Fruit fly (Drosophila melanogaster) whole organism, embryonic: ENCODE measurements around the gene lok.
A peak's percentile ranks its signal among the peaks of the same experiment; 100 is the strongest.

Experiments
- Antp ChIP-seq: fragments of 200-800 bp; sonication (Bioruptor generic); optimal IDR thresholded peaks from 3 replicates; lab custom pipeline; 2016; ENCODE audit warnings: missing biosample characterization, missing genetic modification characterization
- Bgb ChIP-seq: fragments of 200-800 bp; sonication (Bioruptor generic); IDR thresholded peaks from 2 replicates; pipeline ENCODE4 v1.3.6; 2022; ENCODE audit warnings: missing biosample characterization, missing genetic modification characterization; ENCODE audit not compliant: partially characterized antibody
- CG10565 ChIP-seq: fragments of 200-800 bp; sonication (Bioruptor generic); optimal IDR thresholded peaks from 3 replicates; lab custom pipeline; 2016; ENCODE audit warnings: missing biosample characterization, mild to moderate bottlenecking, missing genetic modification characterization
- CG10654 ChIP-seq: fragments of 200-800 bp; sonication (Bioruptor generic); optimal IDR thresholded peaks from 2 replicates; lab custom pipeline; 2016; ENCODE audit warnings: missing biosample characterization, missing genetic modification characterization
- CG11398 ChIP-seq: fragments of 200-800 bp; sonication (Bioruptor generic); optimal IDR thresholded peaks from 2 replicates; lab custom pipeline; 2016; ENCODE audit warnings: missing biosample characterization, missing genetic modification characterization
- CG13894 ChIP-seq: fragments of 200-800 bp; sonication (Bioruptor generic); optimal IDR thresholded peaks from 3 replicates; lab custom pipeline; 2018; ENCODE audit warnings: missing biosample characterization, mild to moderate bottlenecking, missing genetic modification characterization, moderate library complexity
- CG14965 ChIP-seq: fragments of 200-800 bp; sonication (Bioruptor generic); optimal IDR thresholded peaks from 2 replicates; lab custom pipeline; 2016; ENCODE audit warnings: missing biosample characterization, missing genetic modification characterization, borderline replicate concordance
- CG16779 ChIP-seq: fragments of 200-800 bp; sonication (Bioruptor generic); IDR thresholded peaks from 2 replicates; pipeline ENCODE4 v1.3.6; 2022; ENCODE audit warnings: missing biosample characterization, missing genetic modification characterization
- CG17186 ChIP-seq: fragments of 200-800 bp; sonication (Bioruptor generic); optimal IDR thresholded peaks from 3 replicates; lab custom pipeline; 2017; ENCODE audit warnings: missing biosample characterization, missing genetic modification reagents, missing genetic modification characterization
- CG30020 ChIP-seq: fragments of 200-800 bp; optimal IDR thresholded peaks from 2 replicates; lab custom pipeline; 2019; ENCODE audit warnings: missing biosample characterization, mild to moderate bottlenecking, missing genetic modification characterization, moderate library complexity
- CG3407 ChIP-seq: fragments of 200-800 bp; sonication (Bioruptor generic); optimal IDR thresholded peaks from 2 replicates; lab custom pipeline; 2018; ENCODE audit warnings: missing biosample characterization, mild to moderate bottlenecking, missing genetic modification characterization
- CG34422 ChIP-seq: fragments of 200-800 bp; sonication (Bioruptor generic); IDR thresholded peaks from 3 replicates; pipeline ENCODE4 v1.3.6; 2022; ENCODE audit warnings: missing biosample characterization, missing genetic modification characterization
- CG3995 ChIP-seq: fragments of 200-800 bp; sonication (Bioruptor generic); optimal IDR thresholded peaks from 3 replicates; lab custom pipeline; 2016; ENCODE audit warnings: missing biosample characterization, missing genetic modification characterization
- CG4707 ChIP-seq: fragments of 200-800 bp; sonication (Bioruptor generic); optimal IDR thresholded peaks from 2 replicates; lab custom pipeline; 2018; ENCODE audit warnings: missing biosample characterization, mild to moderate bottlenecking, missing genetic modification characterization, moderate library complexity
- CG6654 ChIP-seq: fragments of 200-800 bp; sonication (Bioruptor generic); optimal IDR thresholded peaks from 2 replicates; lab custom pipeline; 2017; ENCODE audit warnings: missing biosample characterization, mild to moderate bottlenecking, missing genetic modification characterization
- CG6765 ChIP-seq: fragments of 200-800 bp; sonication (Bioruptor generic); optimal IDR thresholded peaks from 3 replicates; lab custom pipeline; 2017; ENCODE audit warnings: missing biosample characterization, mild to moderate bottlenecking, missing genetic modification characterization
- CG8089 ChIP-seq: fragments of 200-800 bp; sonication (Bioruptor generic); optimal IDR thresholded peaks from 3 replicates; lab custom pipeline; 2016; ENCODE audit warnings: missing biosample characterization, missing genetic modification characterization
- CG8388 ChIP-seq: fragments of 200-800 bp; sonication (Bioruptor generic); optimal IDR thresholded peaks from 2 replicates; lab custom pipeline; 2019; ENCODE audit warnings: missing biosample characterization, mild to moderate bottlenecking, missing genetic modification characterization, moderate library complexity
- CG8944 ChIP-seq: fragments of 200-800 bp; sonication (Bioruptor generic); optimal IDR thresholded peaks from 3 replicates; lab custom pipeline; 2016; ENCODE audit warnings: missing biosample characterization, missing genetic modification characterization
- CTCF ChIP-seq: fragments of 200-800 bp; sonication (Bioruptor generic); optimal IDR thresholded peaks from 2 replicates; lab custom pipeline; 2017; ENCODE audit warnings: missing biosample characterization, mild to moderate bottlenecking, missing genetic modification characterization, moderate library complexity
- Doc3 ChIP-seq: fragments of 200-800 bp; sonication (Bioruptor generic); IDR thresholded peaks from 3 replicates; pipeline ENCODE4 v1.3.6; 2022; ENCODE audit warnings: missing biosample characterization, missing genetic modification characterization; ENCODE audit not compliant: partially characterized antibody
- Drgx ChIP-seq: fragments of 200-800 bp; sonication (Bioruptor generic); IDR thresholded peaks from 2 replicates; pipeline ENCODE4 v1.3.6; 2022; ENCODE audit warnings: missing biosample characterization, missing genetic modification characterization
- Ets65A ChIP-seq: fragments of 200-800 bp; sonication (Bioruptor generic); peaks from one replicate; lab custom pipeline; 2016; ENCODE audit warnings: missing biosample characterization, missing genetic modification characterization
- H2.0 ChIP-seq: fragments of 200-800 bp; sonication (Bioruptor generic); IDR thresholded peaks from 2 replicates; pipeline ENCODE4 v1.3.6; 2022; ENCODE audit warnings: missing biosample characterization, missing genetic modification characterization
- Hsf ChIP-seq: fragments of 200-800 bp; sonication (Bioruptor generic); optimal IDR thresholded peaks from 3 replicates; lab custom pipeline; 2016; ENCODE audit warnings: missing biosample characterization, missing genetic modification characterization
- Rfx ChIP-seq: fragments of 200-800 bp; sonication (Bioruptor generic); IDR thresholded peaks from 2 replicates; pipeline ENCODE4 v1.3.6; 2022; ENCODE audit warnings: missing biosample characterization, missing genetic modification characterization
- Sin3A ChIP-seq: fragments of >200 bp; optimal IDR thresholded peaks from 2 replicates; lab custom pipeline; 2018
- Sry-β ChIP-seq: fragments of 200-800 bp; sonication (Bioruptor generic); optimal IDR thresholded peaks from 2 replicates; lab custom pipeline; 2018; ENCODE audit warnings: missing biosample characterization, mild to moderate bottlenecking, missing genetic modification characterization, moderate library complexity
- ara ChIP-seq: fragments of 200-800 bp; sonication (Bioruptor generic); IDR thresholded peaks from 2 replicates; pipeline ENCODE4 v1.3.6; 2022; ENCODE audit warnings: missing biosample characterization, missing genetic modification characterization
- ase ChIP-seq: fragments of 200-800 bp; sonication (Bioruptor generic); IDR thresholded peaks from 3 replicates; pipeline ENCODE4 v1.3.6; 2022; ENCODE audit warnings: missing biosample characterization, missing genetic modification characterization
- bsh ChIP-seq, 2 experiments: fragments of 200-800 bp; sonication (Bioruptor generic); optimal IDR thresholded peaks; 2 replicates each; lab custom pipeline; 2017 to 2018; ENCODE audit warnings: mild to moderate bottlenecking in 2 of 2, missing biosample characterization in 2 of 2, missing genetic modification characterization in 2 of 2, moderate library complexity in 1 of 2
- cas ChIP-seq: fragments of 200-800 bp; sonication (Bioruptor generic); IDR thresholded peaks from 2 replicates; pipeline ENCODE4 v1.3.6; 2022; ENCODE audit warnings: missing biosample characterization, missing genetic modification characterization
- chinmo ChIP-seq: fragments of 200-800 bp; sonication (Bioruptor generic); IDR thresholded peaks from 4 replicates; pipeline ENCODE4 v1.3.6; 2022; ENCODE audit warnings: missing biosample characterization, missing genetic modification characterization; ENCODE audit not compliant: partially characterized antibody
- chn ChIP-seq: fragments of 200-800 bp; sonication (Bioruptor generic); optimal IDR thresholded peaks from 2 replicates; lab custom pipeline; 2016; ENCODE audit warnings: missing biosample characterization, missing genetic modification characterization
- dimm ChIP-seq: fragments of 200-800 bp; sonication (Bioruptor generic); IDR thresholded peaks from 2 replicates; pipeline ENCODE4 v1.3.6; 2022; ENCODE audit warnings: missing biosample characterization, missing genetic modification characterization
- disco-r ChIP-seq: fragments of 200-800 bp; sonication (Bioruptor generic); optimal IDR thresholded peaks from 2 replicates; lab custom pipeline; 2016; ENCODE audit warnings: missing biosample characterization, missing genetic modification characterization
- dmrt99B ChIP-seq: fragments of 200-800 bp; sonication (Bioruptor generic); optimal IDR thresholded peaks from 2 replicates; lab custom pipeline; 2018; ENCODE audit warnings: missing biosample characterization, mild to moderate bottlenecking, missing genetic modification characterization, moderate library complexity
- grn ChIP-seq: fragments of 200-800 bp; sonication (Bioruptor generic); optimal IDR thresholded peaks from 3 replicates; lab custom pipeline; 2017; ENCODE audit warnings: missing biosample characterization, missing genetic modification characterization
- kni ChIP-seq: fragments of 200-800 bp; sonication (Bioruptor generic); optimal IDR thresholded peaks from 3 replicates; lab custom pipeline; 2017; ENCODE audit warnings: mild to moderate bottlenecking, missing biosample characterization, missing genetic modification reagents, missing genetic modification characterization
- knrl ChIP-seq: fragments of 200-800 bp; sonication (Bioruptor generic); IDR thresholded peaks from 3 replicates; pipeline ENCODE4 v1.3.6; 2022; ENCODE audit warnings: missing biosample characterization, missing genetic modification characterization; ENCODE audit not compliant: partially characterized antibody
- mam ChIP-seq: fragments of 200-800 bp; sonication (Bioruptor generic); optimal IDR thresholded peaks from 3 replicates; lab custom pipeline; 2016; ENCODE audit warnings: missing biosample characterization, missing genetic modification characterization
- mirr ChIP-seq: fragments of 200-800 bp; sonication (Bioruptor generic); optimal IDR thresholded peaks from 3 replicates; lab custom pipeline; 2018; ENCODE audit warnings: missing biosample characterization, mild to moderate bottlenecking, missing genetic modification characterization
- pb ChIP-seq: fragments of 200-800 bp; sonication (Bioruptor generic); optimal IDR thresholded peaks from 3 replicates; lab custom pipeline; 2016; ENCODE audit warnings: missing biosample characterization, missing genetic modification characterization
- pros ChIP-seq: fragments of 200-800 bp; sonication (Bioruptor generic); optimal IDR thresholded peaks from 3 replicates; lab custom pipeline; 2019; ENCODE audit warnings: missing biosample characterization, mild to moderate bottlenecking, missing genetic modification characterization, moderate library complexity
- salm ChIP-seq: fragments of 200-800 bp; sonication (Bioruptor generic); optimal IDR thresholded peaks from 2 replicates; lab custom pipeline; 2018; ENCODE audit warnings: missing biosample characterization, mild to moderate bottlenecking, missing genetic modification characterization
- schlank ChIP-seq: fragments of 200-800 bp; sonication (Bioruptor generic); optimal IDR thresholded peaks from 2 replicates; lab custom pipeline; 2018; ENCODE audit warnings: missing biosample characterization, mild to moderate bottlenecking, missing genetic modification characterization
- sima ChIP-seq: fragments of 200-800 bp; sonication (Bioruptor generic); optimal IDR thresholded peaks from 2 replicates; lab custom pipeline; 2016; ENCODE audit warnings: missing biosample characterization, missing genetic modification characterization
- slbo ChIP-seq: fragments of 200-800 bp; sonication (Bioruptor generic); IDR thresholded peaks from 2 replicates; pipeline ENCODE4 v1.3.6; 2022; ENCODE audit warnings: missing biosample characterization, missing genetic modification characterization
- ssp ChIP-seq: fragments of 200-800 bp; sonication (Bioruptor generic); IDR thresholded peaks from 2 replicates; pipeline ENCODE4 v1.3.6; 2022; ENCODE audit warnings: missing biosample characterization, missing genetic modification characterization
- vfl ChIP-seq: fragments of 200-800 bp; sonication (Bioruptor generic); optimal IDR thresholded peaks from 2 replicates; lab custom pipeline; 2016; ENCODE audit warnings: missing biosample characterization, missing genetic modification characterization
- wek ChIP-seq: fragments of 200-800 bp; sonication (Bioruptor generic); optimal IDR thresholded peaks from 3 replicates; lab custom pipeline; 2018; ENCODE audit warnings: missing biosample characterization, mild to moderate bottlenecking, missing genetic modification characterization, moderate library complexity
- wor ChIP-seq: fragments of 200-800 bp; sonication (Bioruptor generic); IDR thresholded peaks from 2 replicates; pipeline ENCODE4 v1.3.6; 2022; ENCODE audit warnings: missing biosample characterization, missing genetic modification characterization

Gene lok

DNA sequence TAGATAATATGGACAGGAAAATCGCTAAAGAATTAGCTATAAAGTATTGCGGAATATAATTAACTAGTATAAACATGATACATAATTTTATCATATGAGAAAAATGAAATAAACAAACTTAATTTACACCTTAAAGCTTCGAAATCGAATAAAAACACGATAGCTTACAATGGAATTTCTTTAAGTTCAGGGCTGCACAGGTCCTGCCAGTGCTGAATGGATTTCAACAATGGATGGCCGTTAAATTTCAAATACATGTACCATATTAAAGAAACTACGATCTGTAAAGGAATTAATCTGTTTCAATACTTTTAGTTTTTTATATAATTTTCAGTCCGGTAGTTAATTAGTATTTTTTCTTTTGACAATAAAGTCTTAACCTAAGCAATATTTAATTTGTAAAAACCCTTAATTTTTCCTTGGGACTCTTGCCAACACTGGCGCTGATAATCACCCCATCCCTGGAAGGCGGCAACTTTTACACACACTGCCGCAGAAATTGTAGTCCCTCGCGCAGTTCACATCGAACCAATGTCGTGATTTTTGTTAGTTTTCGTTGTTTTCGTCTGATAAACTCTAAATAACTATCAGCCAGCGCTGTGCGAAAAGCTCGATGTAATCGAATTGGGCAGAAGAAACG is at the start of gene lok, which contains the start of gene barr (continued):
- TF ChIP-seq Sin3A (lab: Kevin White, UChicago) (peak; percentile 76), dmrt99B (no peak), slbo (GFP tag; lab: Robert Waterston, UW) (peak; percentile 46; the same call in 1 of the 2 replicates), disco-r (GFP tag; lab: Kevin White, UChicago) (no peak), grn (GFP tag; lab: Kevin White, UChicago) (no peak), CG16779 (GFP tag; lab: Robert Waterston, UW) (no peak), CG17186 (GFP tag; lab: Kevin White, UChicago) (no peak), CG6654 (GFP tag; lab: Kevin White, UChicago) (no peak), cas (no peak), sima (no peak), schlank (tag; lab: Kevin White, UChicago) (no peak), kni (no peak), chinmo (GFP tag; lab: Robert Waterston, UW) (no peak), CG11398 (GFP tag; lab: Kevin White, UChicago) (no peak), Sry-β (GFP tag; lab: Kevin White, UChicago) (peak; percentile 95), CG4707 (GFP tag; lab: Kevin White, UChicago) (no peak), wek (GFP tag; lab: Kevin White, UChicago) (no peak), CG8944 (peak; percentile 39), Antp (peak; percentile 44), CG14965 (no peak), Doc3 (GFP tag; lab: Robert Waterston, UW) (no peak), CG13894 (tag; lab: Kevin White, UChicago) (no peak), salm (tag; lab: Kevin White, UChicago) (no peak), ara (GFP tag; lab: Robert Waterston, UW) (no peak), CTCF (GFP tag; lab: Kevin White, UChicago) (no peak), CG34422 (GFP tag; lab: Robert Waterston, UW) (no peak; the same call in 2 of the 3 replicates), CG3407 (no peak), knrl (GFP tag; lab: Robert Waterston, UW) (no peak), Drgx (GFP tag; lab: Robert Waterston, UW) (no peak), Ets65A (GFP tag; lab: Kevin White, UChicago) (peak; percentile 97), mirr (GFP tag; lab: Kevin White, UChicago) (no peak), H2.0 (GFP tag; lab: Robert Waterston, UW) (no peak), pb (GFP tag; lab: Kevin White, UChicago) (no peak), CG6765 (no peak), Bgb (GFP tag; lab: Robert Waterston, UW) (no peak), CG8388 (peak; percentile 62), bsh (GFP tag; optimal IDR thresholded peaks at IDR 0.05; lab: Kevin White, UChicago) (peak in 1 of 2 experiments; percentile 4), Rfx (GFP tag; lab: Robert Waterston, UW) (peak; percentile 51; the same call in 1 of the 2 replicates), dimm (GFP tag; lab: Robert Waterston, UW) (no peak), wor (GFP tag; lab: Robert Waterston, UW) (no peak), CG10654 (GFP tag; lab: Kevin White, UChicago) (peak; percentile 27), pros (no peak), mam (GFP tag; lab: Kevin White, UChicago) (peak; percentile 72), ase (GFP tag; lab: Robert Waterston, UW) (no peak), ssp (GFP tag; lab: Robert Waterston, UW) (peak; percentile 43; the same call in 1 of the 2 replicates), vfl (GFP tag; lab: Kevin White, UChicago) (peak; percentile 19), CG3995 (peak; percentile 93), chn (peak; percentile 46), CG10565 (GFP tag; lab: Kevin White, UChicago) (no peak), Hsf (GFP tag; lab: Kevin White, UChicago) (peak; percentile 70), CG30020 (tag; lab: Kevin White, UChicago) (peak; percentile 66), CG8089 (GFP tag; lab: Kevin White, UChicago) (peak; percentile 48)
